Worm (Caenorhabditis elegans): ENCODE measurements around the gene gpd-2.

ce11 chrX:3111066-3111465 lies 3.4 kb downstream of the gpd-2 start:
- no peak for TF ChIP-seq F13C5.2 (tag; optimal IDR thresholded peaks at IDR 0.05)
- no peak for TF ChIP-seq ama-1 (optimal IDR thresholded peaks at IDR 0.05)
- no peak for TF ChIP-seq ets-7 (tag; optimal IDR thresholded peaks at IDR 0.05)
- no peak for TF ChIP-seq pes-1 (GFP tag; IDR thresholded peaks at IDR 0.05)
- TF ChIP-seq sea-1 (GFP tag; conservative IDR thresholded peaks at IDR 0.05), result no peak
- no peak for TF ChIP-seq scrt-1 (GFP tag; IDR thresholded peaks at IDR 0.05)
- TF ChIP-seq ceh-13 (GFP tag; optimal IDR thresholded peaks at IDR 0.05), result no peak
- TF ChIP-seq flt-1 (GFP tag; IDR thresholded peaks at IDR 0.05), result no peak
- no peak for TF ChIP-seq hmg-4 (GFP tag; optimal IDR thresholded peaks at IDR 0.05)
- TF ChIP-seq hnd-1 (tag; optimal IDR thresholded peaks at IDR 0.05), result no peak
- TF ChIP-seq tbx-37 (GFP tag; conservative IDR thresholded peaks at IDR 0.05), result no peak
